Worm (Caenorhabditis elegans) whole organism, L1 larva: ENCODE measurements around the gene ebp-2.

Experiments used
- C16A3.4 ChIP-seq: fragments of 150-350 bp; optimal IDR thresholded peaks from 2 replicates; lab custom pipeline; 2014; ENCODE audit warnings: missing biosample characterization, missing genetic modification characterization
- aha-1 ChIP-seq: fragments of 150-350 bp; optimal IDR thresholded peaks from 2 replicates; lab custom pipeline; 2014; ENCODE audit warnings: missing biosample characterization, missing genetic modification characterization
- aly-2 ChIP-seq: fragments of 150-350 bp; optimal IDR thresholded peaks from 2 replicates; lab custom pipeline; 2014; ENCODE audit warnings: missing biosample characterization, missing genetic modification characterization
- ama-1 ChIP-seq: fragments of 150-350 bp; optimal IDR thresholded peaks from 2 replicates; lab custom pipeline; 2014
- ceh-63 ChIP-seq: fragments of 200-800 bp; sonication (Bioruptor generic); optimal IDR thresholded peaks from 2 replicates; lab custom pipeline; 2018; ENCODE audit warnings: mild to moderate bottlenecking, missing genetic modification characterization, missing compliant biosample characterization
- ceh-8 ChIP-seq: fragments of 200-800 bp; sonication (Bioruptor generic); optimal IDR thresholded peaks from 2 replicates; lab custom pipeline; 2018; ENCODE audit warnings: mild to moderate bottlenecking, missing genetic modification characterization, moderate library complexity, missing compliant biosample characterization
- ceh-82 ChIP-seq, 3 experiments: fragments of 150-350 bp in 1 of 3; sonication (generic microtip) in 2 of 3; optimal IDR thresholded peaks; 2 replicates each; lab custom pipeline; 2014 to 2017; ENCODE audit warnings: missing biosample characterization in 3 of 3, missing genetic modification characterization in 3 of 3
- ceh-88 ChIP-seq: fragments of 200-800 bp; sonication (Bioruptor generic); IDR thresholded peaks from 2 replicates; pipeline ENCODE4 v1.3.6; 2022; ENCODE audit warnings: missing genetic modification characterization, missing compliant biosample characterization
- ceh-90 ChIP-seq: sonication (generic microtip); optimal IDR thresholded peaks from 2 replicates; lab custom pipeline; 2016; ENCODE audit warnings: missing genetic modification characterization, missing compliant biosample characterization
- ces-1 ChIP-seq: fragments of 150-350 bp; optimal IDR thresholded peaks from 2 replicates; lab custom pipeline; 2014; ENCODE audit warnings: missing biosample characterization, missing genetic modification reagents, missing genetic modification characterization
- dsc-1 ChIP-seq: sonication (generic microtip); optimal IDR thresholded peaks from 2 replicates; lab custom pipeline; 2016; ENCODE audit warnings: mild to moderate bottlenecking, missing genetic modification characterization, missing compliant biosample characterization
- efl-1 ChIP-seq, 4 experiments: fragments of 150-350 bp; optimal IDR thresholded peaks in 3 of 4; peaks in 1 of 4; 1 replicate in 1 of 4; 2 replicates in 3 of 4; lab custom pipeline; 2014; ENCODE audit warnings: missing biosample characterization in 2 of 4, missing genetic modification characterization in 2 of 4, missing genetic modification reagents in 2 of 4
- efl-3 ChIP-seq: fragments of 200-800 bp; sonication (Bioruptor generic); optimal IDR thresholded peaks from 2 replicates; lab custom pipeline; 2018; ENCODE audit warnings: mild to moderate bottlenecking, missing genetic modification characterization, missing compliant biosample characterization
- egl-13 ChIP-seq: sonication (generic microtip); optimal IDR thresholded peaks from 2 replicates; lab custom pipeline; 2016; ENCODE audit warnings: missing genotype, missing genetic modification reagents, missing genetic modification characterization, missing compliant biosample characterization
- elt-2 ChIP-seq: sonication (generic microtip); optimal IDR thresholded peaks from 2 replicates; lab custom pipeline; 2016; ENCODE audit warnings: missing genetic modification characterization, mild to moderate bottlenecking, inconsistent platforms, missing compliant biosample characterization, missing genetic modification reagents
- elt-3 ChIP-seq, 6 experiments: fragments of 150-350 bp in 1 of 6; sonication (generic microtip); optimal IDR thresholded peaks; 2 replicates each; lab custom pipeline; 2017 to 2018; ENCODE audit warnings: missing biosample characterization in 6 of 6, missing genetic modification characterization in 6 of 6, inconsistent platforms in 1 of 6
- fkh-4 ChIP-seq: sonication (generic microtip); optimal IDR thresholded peaks from 2 replicates; lab custom pipeline; 2016; ENCODE audit warnings: missing compliant biosample characterization, missing genetic modification characterization, borderline replicate concordance
- fos-1 ChIP-seq: fragments of 150-350 bp; optimal IDR thresholded peaks from 2 replicates; lab custom pipeline; 2014; ENCODE audit warnings: missing biosample characterization, missing genetic modification characterization
- grh-1 ChIP-seq: fragments of 200-800 bp; sonication (Bioruptor generic); IDR thresholded peaks from 2 replicates; pipeline ENCODE4 v1.3.6; 2022; ENCODE audit warnings: missing genetic modification reagents, missing genetic modification characterization, missing compliant biosample characterization
- hlh-17 ChIP-seq: fragments of 200-800 bp; sonication (Bioruptor generic); optimal IDR thresholded peaks from 2 replicates; lab custom pipeline; 2018; ENCODE audit warnings: missing genetic modification characterization, mild to moderate bottlenecking, missing compliant biosample characterization, moderate library complexity, borderline replicate concordance
- irx-1 ChIP-seq: sonication (generic microtip); optimal IDR thresholded peaks from 2 replicates; lab custom pipeline; 2016; ENCODE audit warnings: missing genetic modification characterization, missing compliant biosample characterization
- isw-1 ChIP-seq: fragments of 200-800 bp; sonication (Bioruptor generic); IDR thresholded peaks from 2 replicates; pipeline ENCODE4 v1.3.6; 2022; ENCODE audit warnings: missing genetic modification characterization, missing compliant biosample characterization
- lin-13 ChIP-seq: fragments of 150-350 bp; optimal IDR thresholded peaks from 2 replicates; lab custom pipeline; 2014; ENCODE audit warnings: missing biosample characterization, missing genetic modification reagents, missing genetic modification characterization
- lin-14 ChIP-seq: fragments of 200-800 bp; sonication (Bioruptor generic); optimal IDR thresholded peaks from 2 replicates; lab custom pipeline; 2018; ENCODE audit warnings: mild to moderate bottlenecking, missing genetic modification characterization, moderate library complexity, missing compliant biosample characterization
- lin-15B ChIP-seq: fragments of 150-350 bp; sonication (generic microtip); optimal IDR thresholded peaks from 3 replicates; lab custom pipeline; 2014; ENCODE audit warnings: missing biosample characterization, missing genetic modification characterization
- lin-35 ChIP-seq, 2 experiments: fragments of 150-350 bp; optimal IDR thresholded peaks; 2 replicates each; lab custom pipeline; 2014; ENCODE audit warnings: missing biosample characterization in 2 of 2, missing genetic modification characterization in 2 of 2, missing genetic modification reagents in 2 of 2
- lin-39 ChIP-seq: fragments of 150-350 bp; optimal IDR thresholded peaks from 2 replicates; lab custom pipeline; 2014; ENCODE audit warnings: missing biosample characterization, missing genetic modification reagents, missing genetic modification characterization
- lir-3 ChIP-seq: sonication (generic microtip); optimal IDR thresholded peaks from 2 replicates; lab custom pipeline; 2016; ENCODE audit warnings: mild to moderate bottlenecking, missing genetic modification characterization, moderate library complexity, missing compliant biosample characterization; ENCODE audit not compliant: poor library complexity
- mab-9 ChIP-seq: fragments of 200-800 bp; sonication (Bioruptor generic); IDR thresholded peaks from 2 replicates; pipeline ENCODE4 v1.3.6; 2022; ENCODE audit warnings: missing genetic modification reagents, missing genetic modification characterization, missing compliant biosample characterization
- mdl-1 ChIP-seq, 2 experiments: fragments of 150-350 bp; optimal IDR thresholded peaks; 2 replicates each; lab custom pipeline; 2014 to 2017; ENCODE audit warnings: missing biosample characterization in 2 of 2, missing genetic modification characterization in 2 of 2, inconsistent platforms in 1 of 2
- mef-2 ChIP-seq: fragments of 150-350 bp; optimal IDR thresholded peaks from 2 replicates; lab custom pipeline; 2014; ENCODE audit warnings: missing biosample characterization, missing genetic modification characterization
- mep-1 ChIP-seq: fragments of 150-350 bp; optimal IDR thresholded peaks from 2 replicates; lab custom pipeline; 2014; ENCODE audit warnings: missing biosample characterization, missing genetic modification characterization
- nhr-71 ChIP-seq: sonication (generic microtip); optimal IDR thresholded peaks from 2 replicates; lab custom pipeline; 2016; ENCODE audit warnings: mild to moderate bottlenecking, missing genetic modification characterization, moderate library complexity, missing compliant biosample characterization
- nhr-76 ChIP-seq: sonication (generic microtip); optimal IDR thresholded peaks from 2 replicates; lab custom pipeline; 2017; ENCODE audit warnings: missing biosample characterization, missing genetic modification characterization
- nhr-84 ChIP-seq: sonication (generic microtip); optimal IDR thresholded peaks from 2 replicates; lab custom pipeline; 2017; ENCODE audit warnings: missing biosample characterization, missing genetic modification characterization
- nhr-90 ChIP-seq: sonication (generic microtip); optimal IDR thresholded peaks from 2 replicates; lab custom pipeline; 2016; ENCODE audit warnings: mild to moderate bottlenecking, missing genetic modification characterization, missing compliant biosample characterization; ENCODE audit not compliant: poor library complexity
- pax-3 ChIP-seq: fragments of 200-800 bp; sonication (Bioruptor generic); optimal IDR thresholded peaks from 2 replicates; lab custom pipeline; 2018; ENCODE audit warnings: mild to moderate bottlenecking, missing genetic modification characterization, moderate library complexity, missing compliant biosample characterization
- pqm-1 ChIP-seq: sonication (generic microtip); optimal IDR thresholded peaks from 3 replicates; lab custom pipeline; 2017; ENCODE audit warnings: missing biosample characterization, missing genetic modification characterization
- rnt-1 ChIP-seq: sonication (generic microtip); optimal IDR thresholded peaks from 2 replicates; lab custom pipeline; 2016; ENCODE audit warnings: mild to moderate bottlenecking, missing genetic modification characterization, moderate library complexity, missing compliant biosample characterization
- skn-1 ChIP-seq: fragments of 150-350 bp; optimal IDR thresholded peaks from 2 replicates; lab custom pipeline; 2014; ENCODE audit warnings: missing biosample characterization, missing genetic modification characterization
- snpc-4 ChIP-seq: fragments of 150-350 bp; optimal IDR thresholded peaks from 2 replicates; lab custom pipeline; 2014; ENCODE audit warnings: missing biosample characterization, missing genetic modification characterization
- sox-4 ChIP-seq: sonication (generic microtip); optimal IDR thresholded peaks from 2 replicates; lab custom pipeline; 2016; ENCODE audit warnings: missing genetic modification characterization, missing compliant biosample characterization
- sptf-1 ChIP-seq: fragments of 150-350 bp; optimal IDR thresholded peaks from 2 replicates; lab custom pipeline; 2014; ENCODE audit warnings: missing biosample characterization, missing genetic modification characterization
- swsn-7 ChIP-seq: sonication (generic microtip); optimal IDR thresholded peaks from 2 replicates; lab custom pipeline; 2016; ENCODE audit warnings: missing genetic modification characterization, missing compliant biosample characterization
- tbx-2 ChIP-seq: sonication (generic microtip); optimal IDR thresholded peaks from 2 replicates; lab custom pipeline; 2016; ENCODE audit warnings: missing genetic modification characterization, missing compliant biosample characterization
- tlp-1 ChIP-seq: fragments of 150-350 bp; optimal IDR thresholded peaks from 2 replicates; lab custom pipeline; 2014; ENCODE audit warnings: missing biosample characterization, missing genetic modification characterization
- unc-62 ChIP-seq: fragments of 150-350 bp; optimal IDR thresholded peaks from 2 replicates; lab custom pipeline; 2014; ENCODE audit warnings: missing biosample characterization, missing genetic modification reagents, missing genetic modification characterization
- vab-15 ChIP-seq: sonication (generic microtip); optimal IDR thresholded peaks from 2 replicates; lab custom pipeline; 2017; ENCODE audit warnings: missing genotype, mild to moderate bottlenecking, missing genetic modification characterization, missing compliant biosample characterization
- zag-1 ChIP-seq: fragments of 150-350 bp; optimal IDR thresholded peaks from 2 replicates; lab custom pipeline; 2014; ENCODE audit warnings: missing biosample characterization, missing genetic modification characterization
- zip-4 ChIP-seq: fragments of 200-800 bp; sonication (Bioruptor generic); optimal IDR thresholded peaks from 2 replicates; lab custom pipeline; 2018; ENCODE audit warnings: mild to moderate bottlenecking, missing genetic modification characterization, moderate library complexity, missing compliant biosample characterization
- ztf-11 ChIP-seq, 2 experiments: sonication (generic microtip); optimal IDR thresholded peaks; 2 replicates each; lab custom pipeline; 2016 to 2017; ENCODE audit warnings: missing genetic modification characterization in 2 of 2, missing biosample characterization in 1 of 2, missing compliant biosample characterization in 1 of 2

Gene ebp-2

ce11 chrII:11473525-11474181, 31.1 kb downstream of the ebp-2 start, which contains the start of the genes metl-1 and W02B12.11:
Gene metl-1, minus strand, starts transcription at chrII:11473575.
Gene W02B12.11, plus strand, starts transcription at chrII:11473861.
- TF ChIP-seq aly-2 (peak; percentile 29), tbx-2 (tag; lab: Kevin White, UChicago) (peak; percentile 88), pqm-1 (tag; lab: Kevin White, UChicago) (no peak), unc-62 (GFP tag; lab: Kevin White, UChicago) (no peak), ceh-82 (tag; optimal IDR thresholded peaks at IDR 0.05; lab: Kevin White, UChicago) (peak; percentile 86 to 93 (median 90)), ama-1 (lab: Kevin White, UChicago) (no peak), ceh-88 (GFP tag; lab: Robert Waterston, UW) (0 out of 2 replicates have a peak, but pooled peaks have one; percentile 40), dsc-1 (tag; lab: Kevin White, UChicago) (peak; percentile 90), hlh-17 (no peak), efl-3 (peak; percentile 28), lin-35 (GFP tag; optimal IDR thresholded peaks at IDR 0.05; lab: Kevin White, UChicago) (peak; percentile 83 to 85), ceh-8 (GFP tag; lab: Kevin White, UChicago) (peak; percentile 70), mab-9 (GFP tag; lab: Robert Waterston, UW) (peak; percentile 78), mdl-1 (tag; optimal IDR thresholded peaks at IDR 0.05; lab: Kevin White, UChicago) (peak in 1 of 2 experiments; percentile 62), skn-1 (tag; lab: Kevin White, UChicago) (peak; percentile 72), irx-1 (tag; lab: Kevin White, UChicago) (peak; percentile 74), grh-1 (GFP tag; lab: Robert Waterston, UW) (peak; percentile 89), ces-1 (GFP tag; lab: Kevin White, UChicago) (no peak), lin-13 (GFP tag; lab: Kevin White, UChicago) (peak; percentile 67), lir-3 (tag; lab: Kevin White, UChicago) (peak; percentile 30), efl-1 (optimal IDR thresholded peaks at IDR 0.05; lab: Kevin White, UChicago) (peak; percentile 80 to 85), efl-1 (GFP tag; optimal IDR thresholded peaks at IDR 0.05 in 1 of 2; lab: Kevin White, UChicago) (peak; percentile 79 to 98), swsn-7 (tag; lab: Kevin White, UChicago) (peak; percentile 90), C16A3.4 (tag; lab: Kevin White, UChicago) (peak; percentile 88), mep-1 (tag; lab: Kevin White, UChicago) (peak; percentile 96), lin-14 (GFP tag; lab: Kevin White, UChicago) (no peak), isw-1 (GFP tag; lab: Robert Waterston, UW) (peak; percentile 82), ceh-63 (GFP tag; lab: Kevin White, UChicago) (no peak), nhr-76 (no peak), tlp-1 (tag; lab: Kevin White, UChicago) (no peak), elt-2 (tag; lab: Kevin White, UChicago) (peak; percentile 41), nhr-71 (tag; lab: Kevin White, UChicago) (peak; percentile 92), zag-1 (tag; lab: Kevin White, UChicago) (peak; percentile 46), nhr-90 (tag; lab: Kevin White, UChicago) (peak; percentile 92), sox-4 (peak; percentile 34), lin-39 (tag; lab: Kevin White, UChicago) (peak; percentile 88), nhr-84 (tag; lab: Kevin White, UChicago) (no peak), vab-15 (tag; lab: Kevin White, UChicago) (no peak), elt-3 (tag; optimal IDR thresholded peaks at IDR 0.05; lab: Kevin White, UChicago) (peak in 3 of 6 experiments; percentile 19 to 84 (median 72)), rnt-1 (tag; lab: Kevin White, UChicago) (peak; percentile 93), zip-4 (GFP tag; lab: Kevin White, UChicago) (peak; percentile 70), ceh-90 (peak; percentile 5), sptf-1 (tag; lab: Kevin White, UChicago) (no peak), aha-1 (tag; lab: Kevin White, UChicago) (peak; percentile 74), mef-2 (tag; lab: Kevin White, UChicago) (no peak), fos-1 (tag; lab: Kevin White, UChicago) (peak; percentile 20), lin-15B (tag; lab: Kevin White, UChicago) (peak; percentile 69), fkh-4 (peak; percentile 46), ztf-11 (tag; optimal IDR thresholded peaks at IDR 0.05; lab: Kevin White, UChicago) (peak in 1 of 2 experiments; percentile 55), snpc-4 (tag; lab: Kevin White, UChicago) (peak; percentile 81), egl-13 (tag; lab: Kevin White, UChicago) (peak; percentile 58), pax-3 (tag; lab: Kevin White, UChicago) (peak; percentile 52)
